Worm (Caenorhabditis elegans) whole organism, late embryonic: ENCODE data around the gene cdkr-3.

Source experiments
- C08G9.2 ChIP-seq: sonication (generic microtip); optimal IDR thresholded peaks from 2 replicates; lab custom pipeline; 2016; ENCODE audit warnings: mild to moderate bottlenecking, missing genetic modification characterization, moderate library complexity, missing compliant biosample characterization
- C38D4.7 ChIP-seq: fragments of 200-800 bp; sonication (Bioruptor generic); optimal IDR thresholded peaks from 2 replicates; lab custom pipeline; 2018; ENCODE audit warnings: mild to moderate bottlenecking, missing genetic modification characterization, moderate library complexity, missing compliant biosample characterization
- F13H6.1 ChIP-seq: sonication (generic microtip); optimal IDR thresholded peaks from 2 replicates; lab custom pipeline; 2016; ENCODE audit warnings: missing genetic modification characterization, missing compliant biosample characterization
- K02D7.2 ChIP-seq: sonication (generic microtip); optimal IDR thresholded peaks from 2 replicates; lab custom pipeline; 2017; ENCODE audit warnings: mild to moderate bottlenecking, missing genetic modification characterization, missing compliant biosample characterization
- K09A11.1 ChIP-seq: sonication (generic microtip); optimal IDR thresholded peaks from 2 replicates; lab custom pipeline; 2017; ENCODE audit warnings: antibody characterized with exemption, mild to moderate bottlenecking, missing genetic modification characterization, missing compliant biosample characterization; ENCODE audit not compliant: insufficient read depth
- ahr-1 ChIP-seq: sonication (generic microtip); optimal IDR thresholded peaks from 2 replicates; lab custom pipeline; 2016; ENCODE audit warnings: missing genetic modification characterization, missing compliant biosample characterization
- ama-1 ChIP-seq: fragments of 150-350 bp; optimal IDR thresholded peaks from 2 replicates; lab custom pipeline; 2014
- ceh-14 ChIP-seq: sonication (generic microtip); optimal IDR thresholded peaks from 2 replicates; lab custom pipeline; 2016; ENCODE audit warnings: missing genotype, missing genetic modification characterization, missing compliant biosample characterization
- ceh-18 ChIP-seq: sonication (generic microtip); optimal IDR thresholded peaks from 2 replicates; lab custom pipeline; 2016; ENCODE audit warnings: missing genetic modification characterization, missing compliant biosample characterization
- ceh-2 ChIP-seq: sonication (generic microtip); optimal IDR thresholded peaks from 2 replicates; lab custom pipeline; 2016; ENCODE audit warnings: missing genotype, missing genetic modification characterization, missing compliant biosample characterization
- ceh-22 ChIP-seq: sonication (generic microtip); optimal IDR thresholded peaks from 2 replicates; lab custom pipeline; 2017; ENCODE audit warnings: missing biosample characterization, missing genetic modification characterization
- ceh-24 ChIP-seq: sonication (generic microtip); optimal IDR thresholded peaks from 2 replicates; lab custom pipeline; 2016; ENCODE audit warnings: mild to moderate bottlenecking, missing genetic modification characterization, missing compliant biosample characterization
- ceh-31 ChIP-seq: sonication (generic microtip); optimal IDR thresholded peaks from 2 replicates; lab custom pipeline; 2016; ENCODE audit warnings: missing genetic modification characterization, missing compliant biosample characterization
- ceh-34 ChIP-seq: sonication (generic microtip); optimal IDR thresholded peaks from 2 replicates; lab custom pipeline; 2016; ENCODE audit warnings: mild to moderate bottlenecking, missing genetic modification characterization, missing compliant biosample characterization
- ceh-48 ChIP-seq: sonication (generic microtip); optimal IDR thresholded peaks from 2 replicates; lab custom pipeline; 2016; ENCODE audit warnings: missing genetic modification characterization, inconsistent platforms, missing compliant biosample characterization
- ceh-6 ChIP-seq: fragments of 200-800 bp; sonication (Bioruptor generic); optimal IDR thresholded peaks from 2 replicates; lab custom pipeline; 2018; ENCODE audit warnings: mild to moderate bottlenecking, missing genetic modification characterization, missing compliant biosample characterization
- ceh-9 ChIP-seq: sonication (generic microtip); optimal IDR thresholded peaks from 2 replicates; lab custom pipeline; 2016; ENCODE audit warnings: mild to moderate bottlenecking, missing genetic modification characterization, inconsistent platforms, missing compliant biosample characterization
- che-1 ChIP-seq: sonication (generic microtip); optimal IDR thresholded peaks from 2 replicates; lab custom pipeline; 2016; ENCODE audit warnings: mild to moderate bottlenecking, missing genetic modification characterization, missing compliant biosample characterization
- dmd-4 ChIP-seq: sonication (generic microtip); optimal IDR thresholded peaks from 2 replicates; lab custom pipeline; 2016; ENCODE audit warnings: borderline replicate concordance, missing genetic modification characterization, missing compliant biosample characterization
- dve-1 ChIP-seq: sonication (generic microtip); optimal IDR thresholded peaks from 2 replicates; lab custom pipeline; 2017; ENCODE audit warnings: antibody characterized with exemption, mild to moderate bottlenecking, missing genetic modification characterization, missing compliant biosample characterization
- elt-2 ChIP-seq: sonication (generic microtip); optimal IDR thresholded peaks from 2 replicates; lab custom pipeline; 2016; ENCODE audit warnings: missing genetic modification reagents, missing genetic modification characterization, missing compliant biosample characterization
- elt-4 ChIP-seq: sonication (generic microtip); optimal IDR thresholded peaks from 2 replicates; lab custom pipeline; 2016; ENCODE audit warnings: missing genetic modification characterization, missing compliant biosample characterization
- ets-4 ChIP-seq: sonication (generic microtip); optimal IDR thresholded peaks from 2 replicates; lab custom pipeline; 2016; ENCODE audit warnings: missing genetic modification characterization, missing compliant biosample characterization
- eyg-1 ChIP-seq: sonication (generic microtip); optimal IDR thresholded peaks from 2 replicates; lab custom pipeline; 2016; ENCODE audit warnings: missing genotype, missing genetic modification characterization, missing compliant biosample characterization
- fax-1 ChIP-seq: sonication (generic microtip); optimal IDR thresholded peaks from 2 replicates; lab custom pipeline; 2016; ENCODE audit warnings: missing genotype, missing genetic modification characterization, missing compliant biosample characterization
- fkh-10 ChIP-seq: fragments of 150-350 bp; optimal IDR thresholded peaks from 2 replicates; lab custom pipeline; 2014; ENCODE audit warnings: missing biosample characterization, missing genetic modification reagents, missing genetic modification characterization
- fkh-6 ChIP-seq: sonication (generic microtip); optimal IDR thresholded peaks from 2 replicates; lab custom pipeline; 2016; ENCODE audit warnings: missing genetic modification characterization, missing compliant biosample characterization
- gmeb-2 ChIP-seq: sonication (generic microtip); optimal IDR thresholded peaks from 2 replicates; lab custom pipeline; 2016; ENCODE audit warnings: missing genetic modification characterization, inconsistent platforms, missing compliant biosample characterization
- hlh-13 ChIP-seq: fragments of 200-800 bp; sonication (Bioruptor generic); optimal IDR thresholded peaks from 2 replicates; lab custom pipeline; 2018; ENCODE audit warnings: mild to moderate bottlenecking, missing genetic modification characterization, missing compliant biosample characterization
- hlh-15 ChIP-seq: sonication (generic microtip); optimal IDR thresholded peaks from 2 replicates; lab custom pipeline; 2016; ENCODE audit warnings: missing genetic modification characterization, missing compliant biosample characterization
- hlh-30 ChIP-seq: sonication (generic microtip); optimal IDR thresholded peaks from 2 replicates; lab custom pipeline; 2017; ENCODE audit warnings: antibody characterized with exemption, missing genetic modification characterization, missing compliant biosample characterization; ENCODE audit not compliant: insufficient read depth
- hlh-6 ChIP-seq: sonication (generic microtip); optimal IDR thresholded peaks from 2 replicates; lab custom pipeline; 2016; ENCODE audit warnings: missing genotype, missing genetic modification characterization, missing compliant biosample characterization
- hlh-8 ChIP-seq: sonication (generic microtip); optimal IDR thresholded peaks from 2 replicates; lab custom pipeline; 2016; ENCODE audit warnings: missing genotype, missing genetic modification characterization, missing compliant biosample characterization
- mec-3 ChIP-seq: sonication (generic microtip); optimal IDR thresholded peaks from 2 replicates; lab custom pipeline; 2016; ENCODE audit warnings: borderline replicate concordance, missing genetic modification characterization, missing compliant biosample characterization
- nfya-1 ChIP-seq: sonication (generic microtip); optimal IDR thresholded peaks from 2 replicates; lab custom pipeline; 2017; ENCODE audit warnings: missing genetic modification characterization, mild to moderate bottlenecking, missing compliant biosample characterization, antibody characterized with exemption, moderate library complexity
- nhr-232 ChIP-seq: sonication (generic microtip); optimal IDR thresholded peaks from 2 replicates; lab custom pipeline; 2016; ENCODE audit warnings: missing genetic modification characterization, missing compliant biosample characterization
- npax-4 ChIP-seq: sonication (generic microtip); optimal IDR thresholded peaks from 2 replicates; lab custom pipeline; 2016; ENCODE audit warnings: missing genetic modification characterization, missing compliant biosample characterization
- odd-2 ChIP-seq: sonication (generic microtip); optimal IDR thresholded peaks from 2 replicates; lab custom pipeline; 2017; ENCODE audit warnings: antibody characterized with exemption, mild to moderate bottlenecking, missing genetic modification characterization, missing compliant biosample characterization
- pag-3 ChIP-seq: sonication (generic microtip); optimal IDR thresholded peaks from 2 replicates; lab custom pipeline; 2016; ENCODE audit warnings: missing compliant biosample characterization, missing genetic modification characterization, borderline replicate concordance
- pat-9 ChIP-seq: fragments of 200-800 bp; sonication (Bioruptor generic); optimal IDR thresholded peaks from 2 replicates; lab custom pipeline; 2018; ENCODE audit warnings: mild to moderate bottlenecking, missing genetic modification characterization, moderate library complexity, missing compliant biosample characterization
- pha-2 ChIP-seq: sonication (generic microtip); optimal IDR thresholded peaks from 2 replicates; lab custom pipeline; 2017; ENCODE audit warnings: mild to moderate bottlenecking, missing genetic modification characterization, missing compliant biosample characterization
- pha-4 ChIP-seq: fragments of 150-350 bp; optimal IDR thresholded peaks from 2 replicates; lab custom pipeline; 2018; ENCODE audit warnings: missing biosample characterization, missing genetic modification reagents, missing genetic modification characterization
- pqm-1 ChIP-seq: sonication (generic microtip); optimal IDR thresholded peaks from 2 replicates; lab custom pipeline; 2016; ENCODE audit warnings: missing genetic modification characterization, missing compliant biosample characterization
- ref-2 ChIP-seq: sonication (generic microtip); optimal IDR thresholded peaks from 2 replicates; lab custom pipeline; 2016; ENCODE audit warnings: missing genetic modification characterization, missing compliant biosample characterization
- rnt-1 ChIP-seq: sonication (generic microtip); optimal IDR thresholded peaks from 2 replicates; lab custom pipeline; 2016; ENCODE audit warnings: missing genetic modification characterization, missing compliant biosample characterization
- sdc-2 ChIP-seq: sonication (generic microtip); optimal IDR thresholded peaks from 2 replicates; lab custom pipeline; 2016; ENCODE audit warnings: missing genotype, missing genetic modification characterization, missing compliant biosample characterization
- sox-2 ChIP-seq: fragments of 200-800 bp; sonication (Bioruptor generic); IDR thresholded peaks from 2 replicates; pipeline ENCODE4 v1.3.6; 2022; ENCODE audit warnings: missing genetic modification reagents, missing genetic modification characterization, missing compliant biosample characterization
- sox-4 ChIP-seq: sonication (generic microtip); optimal IDR thresholded peaks from 2 replicates; lab custom pipeline; 2017; ENCODE audit warnings: mild to moderate bottlenecking, missing genetic modification characterization, inconsistent platforms, missing compliant biosample characterization
- tbx-7 ChIP-seq: sonication (generic microtip); optimal IDR thresholded peaks from 2 replicates; lab custom pipeline; 2016; ENCODE audit warnings: missing genotype, missing genetic modification characterization, missing compliant biosample characterization
- ttx-3 ChIP-seq: sonication (generic microtip); optimal IDR thresholded peaks from 2 replicates; lab custom pipeline; 2016; ENCODE audit warnings: missing genetic modification reagents, missing genetic modification characterization, missing compliant biosample characterization
- unc-42 ChIP-seq: sonication (generic microtip); optimal IDR thresholded peaks from 2 replicates; lab custom pipeline; 2016; ENCODE audit warnings: missing genotype, missing genetic modification characterization, missing compliant biosample characterization
- unc-55 ChIP-seq: sonication (generic microtip); optimal IDR thresholded peaks from 2 replicates; lab custom pipeline; 2017; ENCODE audit warnings: missing biosample characterization, missing genetic modification reagents, missing genetic modification characterization
- ztf-16 ChIP-seq: sonication (generic microtip); optimal IDR thresholded peaks from 2 replicates; lab custom pipeline; 2017; ENCODE audit warnings: missing genetic modification characterization, missing compliant biosample characterization

The cdkr-3 gene

ce11 chrV:20249438-20250120 is 20.3 kb upstream of the cdkr-3 start, which contains the start of gene swsn-1:
swsn-1 (minus strand) TSS chrV:20249488.
- peak; percentile 41 for TF ChIP-seq ceh-34
- no peak for TF ChIP-seq hlh-6 (tag; lab: Kevin White, UChicago)
- TF ChIP-seq ref-2 (tag; lab: Kevin White, UChicago): no peak
- no peak for TF ChIP-seq hlh-15
- peak; percentile 19 for TF ChIP-seq ceh-14 (tag; lab: Kevin White, UChicago)
- peak; percentile 34 for TF ChIP-seq nfya-1 (tag; lab: Kevin White, UChicago)
- TF ChIP-seq dmd-4 (tag; lab: Kevin White, UChicago): no peak
- TF ChIP-seq unc-42 (tag; lab: Kevin White, UChicago): peak; percentile 33
- TF ChIP-seq elt-4: no peak
- TF ChIP-seq F13H6.1: no peak
- TF ChIP-seq ceh-22: no peak
- TF ChIP-seq ahr-1 (tag; lab: Kevin White, UChicago): no peak
- TF ChIP-seq odd-2 (tag; lab: Kevin White, UChicago): no peak
- no peak for TF ChIP-seq nhr-232 (tag; lab: Kevin White, UChicago)
- TF ChIP-seq fkh-6: no peak
- no peak for TF ChIP-seq ttx-3 (tag; lab: Kevin White, UChicago)
- TF ChIP-seq tbx-7 (tag; lab: Kevin White, UChicago): no peak
- TF ChIP-seq sox-4: no peak
- no peak for TF ChIP-seq ceh-18
- no peak for TF ChIP-seq ama-1 (lab: Kevin White, UChicago)
- TF ChIP-seq ceh-2 (tag; lab: Kevin White, UChicago): no peak
- no peak for TF ChIP-seq sox-2 (GFP tag; lab: Robert Waterston, UW)
- peak; percentile 72 for TF ChIP-seq hlh-30 (tag; lab: Kevin White, UChicago)
- no peak for TF ChIP-seq npax-4 (tag; lab: Kevin White, UChicago)
- no peak for TF ChIP-seq pha-4 (tag; lab: Kevin White, UChicago)
- no peak for TF ChIP-seq elt-2 (tag; lab: Kevin White, UChicago)
- TF ChIP-seq fkh-10: no peak
- TF ChIP-seq ceh-48 (tag; lab: Kevin White, UChicago): peak; percentile 59
- peak; percentile 24 for TF ChIP-seq hlh-8 (tag; lab: Kevin White, UChicago)
- no peak for TF ChIP-seq K02D7.2 (tag; lab: Kevin White, UChicago)
- TF ChIP-seq sdc-2: peak; percentile 13
- peak; percentile 13 for TF ChIP-seq ets-4 (tag; lab: Kevin White, UChicago)
- TF ChIP-seq rnt-1 (tag; lab: Kevin White, UChicago): no peak
- TF ChIP-seq pqm-1: no peak
- no peak for TF ChIP-seq gmeb-2 (tag; lab: Kevin White, UChicago)
- TF ChIP-seq ceh-31 (tag; lab: Kevin White, UChicago): peak; percentile 78
- TF ChIP-seq pag-3 (tag; lab: Kevin White, UChicago): no peak
- no peak for TF ChIP-seq C08G9.2 (tag; lab: Kevin White, UChicago)
- no peak for TF ChIP-seq ceh-6 (GFP tag; lab: Kevin White, UChicago)
- TF ChIP-seq hlh-13 (GFP tag; lab: Kevin White, UChicago): no peak
- no peak for TF ChIP-seq pha-2
- no peak for TF ChIP-seq ceh-9
- TF ChIP-seq ceh-24 (tag; lab: Kevin White, UChicago): no peak
- TF ChIP-seq dve-1 (tag; lab: Kevin White, UChicago): no peak
- TF ChIP-seq fax-1: no peak
- no peak for TF ChIP-seq C38D4.7 (GFP tag; lab: Kevin White, UChicago)
- TF ChIP-seq unc-55: no peak
- no peak for TF ChIP-seq che-1 (tag; lab: Kevin White, UChicago)
- no peak for TF ChIP-seq pat-9
- TF ChIP-seq ztf-16: no peak
- no peak for TF ChIP-seq mec-3 (tag; lab: Kevin White, UChicago)
- TF ChIP-seq K09A11.1: no peak
- no peak for TF ChIP-seq eyg-1 (tag; lab: Kevin White, UChicago)
